Fruit fly (Drosophila melanogaster): Measurements from ENCODE around the gene CG14374.
A peak's percentile ranks its signal among the peaks of the same experiment; 100 is the strongest.

CG14374 gene

DNA sequence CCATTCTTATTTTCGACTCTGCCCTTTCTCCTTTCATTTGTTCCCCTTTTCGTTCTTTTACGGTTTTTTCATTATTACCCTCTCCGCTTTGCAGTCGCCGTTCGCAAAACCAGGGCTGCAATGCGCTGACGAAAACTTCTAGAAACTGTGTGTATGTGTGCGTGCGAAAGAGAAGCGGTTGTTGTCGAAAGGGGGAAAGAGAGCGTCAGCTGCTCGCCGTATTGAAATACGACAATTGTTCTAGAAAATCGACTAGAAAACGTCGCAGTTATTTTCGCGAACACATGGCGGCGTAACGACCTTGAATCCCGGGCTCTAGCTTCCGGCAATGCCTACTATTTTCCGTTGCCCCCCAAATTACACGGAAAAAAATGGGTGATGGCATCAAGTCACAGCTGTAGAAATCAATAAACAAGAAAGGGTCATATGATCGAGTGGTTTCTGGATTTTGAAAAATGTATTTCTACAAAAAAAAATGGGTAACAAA is 14.2 kb downstream of the CG14374 start (continued):
- TF ChIP-seq tup (GFP tag; optimal IDR thresholded peaks at IDR 0.05) (no peak), Bteb2 (GFP tag; optimal IDR thresholded peaks at IDR 0.05) (peak; percentile 7), peb (GFP tag; IDR thresholded peaks at IDR 0.05) (no peak), ewg (GFP tag; optimal IDR thresholded peaks at IDR 0.05) (no peak), CG34422 (GFP tag; IDR thresholded peaks at IDR 0.05) (peak; percentile 48; the same call in 1 of the 3 replicates), ac (GFP tag; optimal IDR thresholded peaks at IDR 0.05) (no peak), amos (GFP tag; IDR thresholded peaks at IDR 0.05; ENCODE audit: partially characterized antibody) (peak; percentile 15; the same call in 1 of the 2 replicates), CG34376 (GFP tag; optimal IDR thresholded peaks at IDR 0.05) (peak; percentile 31), Scr (GFP tag; IDR thresholded peaks at IDR 0.05; ENCODE audit: partially characterized antibody) (no peak), stwl (tag; optimal IDR thresholded peaks at IDR 0.05) (peak; percentile 7), twi (tag; optimal IDR thresholded peaks at IDR 0.05) (peak; percentile 1), unpg (GFP tag; optimal IDR thresholded peaks at IDR 0.05) (no peak), bbx (GFP tag; IDR thresholded peaks at IDR 0.05; ENCODE audit: partially characterized antibody) (peak; percentile 52; the same call in 1 of the 2 replicates), bab2 (GFP tag; optimal IDR thresholded peaks at IDR 0.05) (no peak), CG9797 (GFP tag; optimal IDR thresholded peaks at IDR 0.05) (no peak), wdn (GFP tag; IDR thresholded peaks at IDR 0.05) (no peak), pan (optimal IDR thresholded peaks at IDR 0.05) (no peak), pan (GFP tag; optimal IDR thresholded peaks at IDR 0.05 in 1 of 2, IDR thresholded peaks at IDR 0.05 in 1 of 2) (peak in 1 of 2 experiments; percentile 7), row (GFP tag; IDR thresholded peaks at IDR 0.05) (peak; percentile 33; the same call in 1 of the 3 replicates), Sox102F (GFP tag; optimal IDR thresholded peaks at IDR 0.05) (no peak), Trl (optimal IDR thresholded peaks at IDR 0.05) (peak; percentile 43 to 62), Trl (GFP tag; optimal IDR thresholded peaks at IDR 0.05) (no peak), NK7.1 (GFP tag; optimal IDR thresholded peaks at IDR 0.05) (no peak), CG12236 (GFP tag; optimal IDR thresholded peaks at IDR 0.05) (no peak), CG7372 (GFP tag; IDR thresholded peaks at IDR 0.05) (no peak), Drgx (GFP tag; IDR thresholded peaks at IDR 0.05) (no peak), lilli (GFP tag; optimal IDR thresholded peaks at IDR 0.05) (peak; percentile 27), CG15479 (GFP tag; optimal IDR thresholded peaks at IDR 0.05) (peak; percentile 12), disco-r (GFP tag; optimal IDR thresholded peaks at IDR 0.05) (no peak), CG31365 (tag; optimal IDR thresholded peaks at IDR 0.05) (no peak), CG10431 (GFP tag; optimal IDR thresholded peaks at IDR 0.05) (no peak), sisA (GFP tag; IDR thresholded peaks at IDR 0.05) (no peak), corto (GFP tag; optimal IDR thresholded peaks at IDR 0.05) (no peak), CG34224 (GFP tag; IDR thresholded peaks at IDR 0.05; ENCODE audit: partially characterized antibody) (peak; percentile 64), slbo (GFP tag; IDR thresholded peaks at IDR 0.05) (peak; percentile 58), zf30C (GFP tag; optimal IDR thresholded peaks at IDR 0.05) (peak; percentile 86), gem (tag; optimal IDR thresholded peaks at IDR 0.05) (no peak), CG32772 (GFP tag; IDR thresholded peaks at IDR 0.05) (no peak), br (optimal IDR thresholded peaks at IDR 0.05) (no peak), Dll (GFP tag; IDR thresholded peaks at IDR 0.05; ENCODE audit: partially characterized antibody) (0 out of 4 replicates have a peak, but pooled peaks have one; percentile 24), Dfd (GFP tag; optimal IDR thresholded peaks at IDR 0.05) (no peak), phol (tag; optimal IDR thresholded peaks at IDR 0.05) (no peak), Fer3 (tag; optimal IDR thresholded peaks at IDR 0.05) (peak; percentile 5), Adf1 (GFP tag; IDR thresholded peaks at IDR 0.05) (peak; percentile 34), sens (GFP tag) (no peak), sima (GFP tag; optimal IDR thresholded peaks at IDR 0.05) (no peak), hkb (optimal IDR thresholded peaks at IDR 0.05) (no peak), hkb (GFP tag; IDR thresholded peaks at IDR 0.05) (0 out of 2 replicates have a peak, but pooled peaks have one; percentile 6), ttk (GFP tag; IDR thresholded peaks at IDR 0.05) (no peak), Hr39 (optimal IDR thresholded peaks at IDR 0.05) (no peak), CG42726 (GFP tag; IDR thresholded peaks at IDR 0.05; ENCODE audit: partially characterized antibody) (no peak), CG31441 (GFP tag; IDR thresholded peaks at IDR 0.05) (no peak)

All from whole organism, embryonic.